Fruit fly (Drosophila melanogaster) whole organism, embryonic: Measurements from ENCODE around the gene KdelR.

Source experiments
- Abd-B ChIP-seq: fragments of 200-800 bp; sonication (Bioruptor generic); optimal IDR thresholded peaks from 2 replicates; lab custom pipeline; 2018; ENCODE audit warnings: missing biosample characterization, mild to moderate bottlenecking, missing genetic modification characterization, moderate library complexity
- CG10565 ChIP-seq: fragments of 200-800 bp; sonication (Bioruptor generic); optimal IDR thresholded peaks from 3 replicates; lab custom pipeline; 2016; ENCODE audit warnings: missing biosample characterization, mild to moderate bottlenecking, missing genetic modification characterization
- CG11085 ChIP-seq: fragments of 200-800 bp; sonication (Bioruptor generic); IDR thresholded peaks from 2 replicates; pipeline ENCODE4 v1.3.6; 2022; ENCODE audit warnings: missing biosample characterization, missing genetic modification characterization
- CG11093 ChIP-seq: fragments of 200-800 bp; sonication (Bioruptor generic); IDR thresholded peaks from 3 replicates; pipeline ENCODE4 v1.3.6; 2022; ENCODE audit warnings: missing biosample characterization, missing genetic modification characterization
- CG11247 ChIP-seq: fragments of 200-800 bp; sonication (Bioruptor generic); IDR thresholded peaks from 2 replicates; pipeline ENCODE4 v1.3.6; 2022; ENCODE audit warnings: missing biosample characterization, missing genetic modification characterization
- CG13894 ChIP-seq: fragments of 200-800 bp; sonication (Bioruptor generic); optimal IDR thresholded peaks from 3 replicates; lab custom pipeline; 2018; ENCODE audit warnings: missing biosample characterization, mild to moderate bottlenecking, missing genetic modification characterization, moderate library complexity
- CG14014 ChIP-seq: fragments of 200-800 bp; sonication (Bioruptor generic); IDR thresholded peaks from 2 replicates; pipeline ENCODE4 v1.3.6; 2022; ENCODE audit warnings: missing biosample characterization, missing genetic modification characterization
- CG14860 ChIP-seq: fragments of 200-800 bp; sonication (Bioruptor generic); IDR thresholded peaks from 3 replicates; pipeline ENCODE4 v1.3.6; 2022; ENCODE audit warnings: missing biosample characterization, missing genetic modification characterization; ENCODE audit not compliant: partially characterized antibody
- CG15514 ChIP-seq: fragments of 200-800 bp; sonication (Bioruptor generic); optimal IDR thresholded peaks from 3 replicates; lab custom pipeline; 2017; ENCODE audit warnings: missing biosample characterization, missing genetic modification characterization, mild to moderate bottlenecking, moderate library complexity, missing genetic modification reagents
- CG16863 ChIP-seq: fragments of 200-800 bp; sonication (Bioruptor generic); optimal IDR thresholded peaks from 3 replicates; lab custom pipeline; 2016; ENCODE audit warnings: missing biosample characterization, missing genetic modification characterization
- CG17829 ChIP-seq: fragments of 200-800 bp; optimal IDR thresholded peaks from 2 replicates; lab custom pipeline; 2019; ENCODE audit warnings: missing biosample characterization, mild to moderate bottlenecking, missing genetic modification characterization, moderate library complexity
- CG18619 ChIP-seq: fragments of 200-800 bp; sonication (Bioruptor generic); optimal IDR thresholded peaks from 3 replicates; lab custom pipeline; 2017; ENCODE audit warnings: missing biosample characterization, mild to moderate bottlenecking, missing genetic modification characterization
- CG2129 ChIP-seq: fragments of 200-800 bp; sonication (Bioruptor generic); IDR thresholded peaks from 2 replicates; pipeline ENCODE4 v1.3.6; 2022; ENCODE audit warnings: missing biosample characterization, missing genetic modification characterization; ENCODE audit not compliant: partially characterized antibody
- CG2875 ChIP-seq: fragments of 200-800 bp; sonication (Bioruptor generic); optimal IDR thresholded peaks from 2 replicates; lab custom pipeline; 2017; ENCODE audit warnings: missing biosample characterization, mild to moderate bottlenecking, missing genetic modification characterization, missing genetic modification reagents
- CG30431 ChIP-seq: fragments of 200-800 bp; sonication (Bioruptor generic); optimal IDR thresholded peaks from 2 replicates; lab custom pipeline; 2017; ENCODE audit warnings: missing biosample characterization, missing genetic modification characterization
- CG31365 ChIP-seq: fragments of 200-800 bp; sonication (Bioruptor generic); optimal IDR thresholded peaks from 2 replicates; lab custom pipeline; 2018; ENCODE audit warnings: missing biosample characterization, mild to moderate bottlenecking, missing genetic modification characterization
- CG31388 ChIP-seq: fragments of 200-800 bp; sonication (Bioruptor generic); optimal IDR thresholded peaks from 2 replicates; lab custom pipeline; 2016; ENCODE audit warnings: missing biosample characterization, missing genetic modification characterization
- CG33213 ChIP-seq: fragments of 200-800 bp; sonication (Bioruptor generic); optimal IDR thresholded peaks from 3 replicates; lab custom pipeline; 2016; ENCODE audit warnings: missing biosample characterization, missing genetic modification characterization
- CG4328 ChIP-seq: fragments of 200-800 bp; sonication (Bioruptor generic); optimal IDR thresholded peaks from 3 replicates; lab custom pipeline; 2017; ENCODE audit warnings: missing biosample characterization, missing genetic modification reagents, missing genetic modification characterization
- CG4404 ChIP-seq: fragments of 200-800 bp; sonication (Bioruptor generic); IDR thresholded peaks from 2 replicates; pipeline ENCODE4 v1.3.6; 2022; ENCODE audit warnings: missing biosample characterization, missing genetic modification characterization
- CG7786 ChIP-seq: fragments of 200-800 bp; sonication (Bioruptor generic); optimal IDR thresholded peaks from 2 replicates; lab custom pipeline; 2016; ENCODE audit warnings: missing biosample characterization, missing genetic modification characterization
- CG8281 ChIP-seq: fragments of 200-800 bp; sonication (Bioruptor generic); optimal IDR thresholded peaks from 2 replicates; lab custom pipeline; 2018; ENCODE audit warnings: missing biosample characterization, mild to moderate bottlenecking, missing genetic modification characterization, moderate library complexity
- CG8388 ChIP-seq: fragments of 200-800 bp; sonication (Bioruptor generic); optimal IDR thresholded peaks from 2 replicates; lab custom pipeline; 2019; ENCODE audit warnings: missing biosample characterization, mild to moderate bottlenecking, missing genetic modification characterization, moderate library complexity
- CG8478 ChIP-seq: fragments of >200 bp; optimal IDR thresholded peaks from 2 replicates; lab custom pipeline; 2018
- CG9437 ChIP-seq: fragments of 200-800 bp; sonication (Bioruptor generic); optimal IDR thresholded peaks from 2 replicates; lab custom pipeline; 2018; ENCODE audit warnings: missing biosample characterization, mild to moderate bottlenecking, missing genetic modification characterization
- CG9609 ChIP-seq: fragments of 200-800 bp; sonication (Bioruptor generic); optimal IDR thresholded peaks from 3 replicates; lab custom pipeline; 2016; ENCODE audit warnings: missing biosample characterization, missing genetic modification characterization
- E2f1 ChIP-seq: fragments of 200-800 bp; sonication (Bioruptor generic); IDR thresholded peaks from 2 replicates; pipeline ENCODE4 v1.3.6; 2022; ENCODE audit warnings: missing biosample characterization, missing genetic modification characterization
- Fer3 ChIP-seq: fragments of 200-800 bp; sonication (Bioruptor generic); optimal IDR thresholded peaks from 2 replicates; lab custom pipeline; 2018; ENCODE audit warnings: missing biosample characterization, mild to moderate bottlenecking, missing genetic modification characterization, moderate library complexity
- H2.0 ChIP-seq: fragments of 200-800 bp; sonication (Bioruptor generic); IDR thresholded peaks from 2 replicates; pipeline ENCODE4 v1.3.6; 2022; ENCODE audit warnings: missing biosample characterization, missing genetic modification characterization
- Hmr ChIP-seq: fragments of 200-800 bp; sonication (Bioruptor generic); optimal IDR thresholded peaks from 3 replicates; lab custom pipeline; 2017; ENCODE audit warnings: mild to moderate bottlenecking, missing biosample characterization, missing genetic modification reagents, missing genetic modification characterization
- Hr78 ChIP-seq, 2 experiments: fragments of 200-800 bp in 1 of 2; fragments of >200 bp in 1 of 2; sonication (Bioruptor generic) in 1 of 2; optimal IDR thresholded peaks; 2 replicates each; lab custom pipeline; 2017 to 2019; ENCODE audit warnings: missing biosample characterization in 2 of 2, missing genetic modification characterization in 2 of 2, mild to moderate bottlenecking in 1 of 2, moderate library complexity in 1 of 2
- Lpt ChIP-seq: fragments of >200 bp; optimal IDR thresholded peaks from 2 replicates; lab custom pipeline; 2018; ENCODE audit warnings: missing biosample characterization, missing genetic modification characterization
- Ptx1 ChIP-seq: fragments of 200-800 bp; sonication (Bioruptor generic); IDR thresholded peaks from 2 replicates; pipeline ENCODE4 v1.3.6; 2022; ENCODE audit warnings: missing biosample characterization, missing genetic modification characterization
- Side ChIP-seq: fragments of 200-800 bp; sonication (Bioruptor generic); optimal IDR thresholded peaks from 2 replicates; lab custom pipeline; 2016; ENCODE audit warnings: missing biosample characterization, missing genetic modification characterization
- Stat92E ChIP-seq, 3 experiments: fragments of >200 bp in 2 of 3; fragments of 200-800 bp in 1 of 3; sonication (Bioruptor generic) in 1 of 3; optimal IDR thresholded peaks; 2 replicates each; lab custom pipeline; 2017 to 2019; ENCODE audit warnings: missing biosample characterization in 3 of 3, missing genetic modification characterization in 3 of 3, mild to moderate bottlenecking in 1 of 3, moderate library complexity in 1 of 3
- bab2 ChIP-seq: fragments of 200-800 bp; sonication (Bioruptor generic); optimal IDR thresholded peaks from 2 replicates; lab custom pipeline; 2016; ENCODE audit warnings: missing biosample characterization, missing genetic modification characterization
- caup ChIP-seq: fragments of 200-800 bp; sonication (Bioruptor generic); optimal IDR thresholded peaks from 3 replicates; lab custom pipeline; 2017; ENCODE audit warnings: missing biosample characterization, mild to moderate bottlenecking, missing genetic modification characterization, moderate library complexity; ENCODE audit not compliant: severe bottlenecking
- gce ChIP-seq: fragments of 200-800 bp; sonication (Bioruptor generic); IDR thresholded peaks from 3 replicates; pipeline ENCODE4 v1.3.6; 2022; ENCODE audit warnings: missing biosample characterization, missing genetic modification characterization
- gcm ChIP-seq: fragments of 200-800 bp; sonication (Bioruptor generic); optimal IDR thresholded peaks from 2 replicates; lab custom pipeline; 2019; ENCODE audit warnings: missing biosample characterization, mild to moderate bottlenecking, missing genetic modification characterization, moderate library complexity
- hkb ChIP-seq, 2 experiments: fragments of 200-800 bp in 1 of 2; fragments of >200 bp in 1 of 2; sonication (Bioruptor generic) in 1 of 2; IDR thresholded peaks in 1 of 2; optimal IDR thresholded peaks in 1 of 2; 2 replicates each; pipeline versions ENCODE4 v1.3.6 to Lab custom; 2017 to 2022; ENCODE audit warnings: missing biosample characterization in 1 of 2, missing genetic modification characterization in 1 of 2
- lbe ChIP-seq: fragments of 200-800 bp; sonication (Bioruptor generic); optimal IDR thresholded peaks from 2 replicates; lab custom pipeline; 2016; ENCODE audit warnings: missing biosample characterization, mild to moderate bottlenecking, missing genetic modification characterization
- maf-S ChIP-seq: fragments of 200-800 bp; sonication (Bioruptor generic); optimal IDR thresholded peaks from 2 replicates; lab custom pipeline; 2016; ENCODE audit warnings: missing biosample characterization, missing genetic modification characterization
- odd ChIP-seq: fragments of 200-800 bp; sonication (Bioruptor generic); optimal IDR thresholded peaks from 2 replicates; lab custom pipeline; 2017; ENCODE audit warnings: missing biosample characterization, mild to moderate bottlenecking, missing genetic modification characterization
- pb ChIP-seq: fragments of 200-800 bp; sonication (Bioruptor generic); optimal IDR thresholded peaks from 3 replicates; lab custom pipeline; 2016; ENCODE audit warnings: missing biosample characterization, missing genetic modification characterization
- pfk ChIP-seq: fragments of 200-800 bp; sonication (Bioruptor generic); optimal IDR thresholded peaks from 2 replicates; lab custom pipeline; 2018; ENCODE audit warnings: missing biosample characterization, mild to moderate bottlenecking, missing genetic modification characterization, moderate library complexity
- sisA ChIP-seq: fragments of 200-800 bp; sonication (Bioruptor generic); IDR thresholded peaks from 2 replicates; pipeline ENCODE4 v1.3.6; 2022; ENCODE audit warnings: missing biosample characterization, missing genetic modification characterization
- slbo ChIP-seq: fragments of 200-800 bp; sonication (Bioruptor generic); IDR thresholded peaks from 2 replicates; pipeline ENCODE4 v1.3.6; 2022; ENCODE audit warnings: missing biosample characterization, missing genetic modification characterization
- trh ChIP-seq: fragments of 200-800 bp; sonication (Bioruptor generic); optimal IDR thresholded peaks from 2 replicates; lab custom pipeline; 2016; ENCODE audit warnings: missing biosample characterization, missing genetic modification characterization
- zfh2 ChIP-seq: fragments of 200-800 bp; sonication (Bioruptor generic); optimal IDR thresholded peaks from 2 replicates; lab custom pipeline; 2016; ENCODE audit warnings: missing biosample characterization, missing genetic modification characterization

Gene KdelR

dm6 chr2L:10386208-10386805 is 40.4 kb upstream of the KdelR start, which contains the start of the genes Cdk1 and mRpS7 (continued):
- TF ChIP-seq maf-S, result peak; percentile 23
- peak; percentile 66 for TF ChIP-seq gcm
- TF ChIP-seq zfh2 (GFP tag; lab: Kevin White, UChicago), result peak; percentile 52
- no peak for TF ChIP-seq lbe (GFP tag; lab: Kevin White, UChicago)
- peak; percentile 74 for TF ChIP-seq Fer3 (tag; lab: Kevin White, UChicago)
- no peak for TF ChIP-seq hkb (optimal IDR thresholded peaks at IDR 0.05; lab: Kevin White, UChicago)
- peak; percentile 82 for TF ChIP-seq hkb (GFP tag; IDR thresholded peaks at IDR 0.05; lab: Robert Waterston, UW)
- TF ChIP-seq odd (GFP tag; lab: Kevin White, UChicago), result no peak
- no peak for TF ChIP-seq Stat92E (GFP tag; optimal IDR thresholded peaks at IDR 0.05; lab: Kevin White, UChicago)
- no peak for TF ChIP-seq CG2129 (GFP tag; lab: Robert Waterston, UW)
- no peak for TF ChIP-seq CG4328
- peak; percentile 76 for TF ChIP-seq H2.0 (GFP tag; lab: Robert Waterston, UW)
- peak; percentile 52 for TF ChIP-seq CG10565 (GFP tag; lab: Kevin White, UChicago)
- peak; percentile 67; the same call in 1 of the 3 replicates for TF ChIP-seq gce (GFP tag; lab: Robert Waterston, UW)
- TF ChIP-seq CG31365 (tag; lab: Kevin White, UChicago), result no peak
- no peak for TF ChIP-seq pb
- peak; percentile 65 for TF ChIP-seq Ptx1 (GFP tag; lab: Robert Waterston, UW)
- TF ChIP-seq CG30431 (GFP tag; lab: Kevin White, UChicago), result peak; percentile 26
- TF ChIP-seq CG16863 (GFP tag; lab: Kevin White, UChicago), result peak; percentile 71
- peak; percentile 80 for TF ChIP-seq CG9437 (GFP tag; lab: Kevin White, UChicago)
- peak; percentile 72 for TF ChIP-seq CG18619 (GFP tag; lab: Kevin White, UChicago)
- TF ChIP-seq CG33213 (GFP tag; lab: Kevin White, UChicago), result no peak
- TF ChIP-seq CG13894 (tag; lab: Kevin White, UChicago), result peak; percentile 47
- TF ChIP-seq CG7786 (GFP tag; lab: Kevin White, UChicago), result peak; percentile 47
- TF ChIP-seq Side (GFP tag; lab: Kevin White, UChicago), result peak; percentile 18
- TF ChIP-seq CG11247, result peak; percentile 43; the same call in 1 of the 2 replicates
- TF ChIP-seq Hr78 (GFP tag; optimal IDR thresholded peaks at IDR 0.05; lab: Kevin White, UChicago), result no peak
- TF ChIP-seq CG11093 (GFP tag; lab: Robert Waterston, UW), result 0 out of 3 replicates have a peak, but pooled peaks have one; percentile 16
- TF ChIP-seq CG8281 (tag; lab: Kevin White, UChicago), result no peak
- TF ChIP-seq CG4404, result peak; percentile 48
- peak; percentile 68 for TF ChIP-seq CG15514 (GFP tag; lab: Kevin White, UChicago)
- TF ChIP-seq CG2875 (GFP tag; lab: Kevin White, UChicago), result peak; percentile 27
- TF ChIP-seq CG14860 (GFP tag; lab: Robert Waterston, UW), result no peak
- peak; percentile 70 for TF ChIP-seq CG17829 (tag; lab: Kevin White, UChicago)
- TF ChIP-seq Abd-B (GFP tag; lab: Kevin White, UChicago), result no peak
- peak; percentile 90 for TF ChIP-seq pfk
- TF ChIP-seq CG11085 (GFP tag; lab: Robert Waterston, UW), result no peak
- TF ChIP-seq bab2 (GFP tag; lab: Kevin White, UChicago), result peak; percentile 59
- peak; percentile 70 for TF ChIP-seq CG14014 (GFP tag; lab: Robert Waterston, UW)
- TF ChIP-seq CG8478 (lab: Kevin White, UChicago), result no peak
- TF ChIP-seq CG31388 (GFP tag; lab: Kevin White, UChicago), result peak; percentile 23
- peak; percentile 60 for TF ChIP-seq trh
- TF ChIP-seq slbo (GFP tag; lab: Robert Waterston, UW), result peak; percentile 78
- TF ChIP-seq Lpt (GFP tag; lab: Kevin White, UChicago), result no peak
- peak; percentile 56 for TF ChIP-seq E2f1 (GFP tag; lab: Robert Waterston, UW)
- TF ChIP-seq caup (GFP tag; lab: Kevin White, UChicago), result peak; percentile 52
- peak; percentile 38; the same call in 1 of the 2 replicates for TF ChIP-seq sisA (GFP tag; lab: Robert Waterston, UW)
- peak; percentile 53 for TF ChIP-seq CG9609 (GFP tag; lab: Kevin White, UChicago)
- peak; percentile 73 for TF ChIP-seq Hmr (GFP tag; lab: Kevin White, UChicago)
- peak; percentile 79 for TF ChIP-seq CG8388 (GFP tag; lab: Kevin White, UChicago)
